Fruit fly (Drosophila melanogaster) whole organism, larva: ENCODE results near the gene Argl.

ENCODE experiments used
- noc ChIP-seq: fragments of 200-800 bp; sonication (Bioruptor generic); optimal IDR thresholded peaks from 3 replicates; lab custom pipeline; 2019; ENCODE audit warnings: missing biosample characterization, mild to moderate bottlenecking, missing genetic modification characterization, moderate library complexity

Gene Argl

DNA sequence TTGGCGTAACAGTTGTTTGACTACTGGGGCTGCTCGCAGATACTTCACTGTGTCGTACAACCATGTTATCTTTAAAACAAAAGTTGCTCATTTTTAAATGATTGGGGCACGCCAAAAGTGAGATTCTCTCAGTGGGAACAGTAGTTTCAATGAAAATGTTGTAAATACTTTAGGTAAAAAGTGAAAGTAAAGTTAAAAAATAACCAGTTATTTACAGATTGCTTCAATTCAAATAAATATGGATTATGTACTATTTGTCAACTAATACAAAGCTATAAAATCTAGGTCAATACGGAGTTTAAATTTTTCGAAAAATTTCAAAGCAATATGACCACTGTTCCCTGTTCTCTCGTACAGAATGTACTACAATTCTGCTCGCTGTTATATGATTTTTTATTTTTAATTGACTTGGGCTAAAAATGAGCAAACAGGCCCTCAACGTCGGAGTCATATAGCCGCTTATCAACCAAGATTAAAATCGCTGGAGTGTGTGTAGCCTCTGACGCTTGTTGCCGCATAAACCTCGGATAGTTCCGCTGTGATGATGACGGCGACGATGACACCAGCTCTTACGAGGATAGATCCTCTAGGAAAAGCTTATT, at the start of gene Argl:
Gene Argl, minus strand, starts transcription at position 370 of the 602 bp plus-strand sequence.
- TF ChIP-seq noc (tag; lab: Kevin White, UChicago), result peak; percentile 72

dm6 chr2L:8991583-8991982, 49.7 kb upstream of the Argl start, which contains the start of gene CG9555:
TSS of gene CG9555 (plus strand) at chr2L:8991735.
- no peak for TF ChIP-seq noc (tag; lab: Kevin White, UChicago)

DNA sequence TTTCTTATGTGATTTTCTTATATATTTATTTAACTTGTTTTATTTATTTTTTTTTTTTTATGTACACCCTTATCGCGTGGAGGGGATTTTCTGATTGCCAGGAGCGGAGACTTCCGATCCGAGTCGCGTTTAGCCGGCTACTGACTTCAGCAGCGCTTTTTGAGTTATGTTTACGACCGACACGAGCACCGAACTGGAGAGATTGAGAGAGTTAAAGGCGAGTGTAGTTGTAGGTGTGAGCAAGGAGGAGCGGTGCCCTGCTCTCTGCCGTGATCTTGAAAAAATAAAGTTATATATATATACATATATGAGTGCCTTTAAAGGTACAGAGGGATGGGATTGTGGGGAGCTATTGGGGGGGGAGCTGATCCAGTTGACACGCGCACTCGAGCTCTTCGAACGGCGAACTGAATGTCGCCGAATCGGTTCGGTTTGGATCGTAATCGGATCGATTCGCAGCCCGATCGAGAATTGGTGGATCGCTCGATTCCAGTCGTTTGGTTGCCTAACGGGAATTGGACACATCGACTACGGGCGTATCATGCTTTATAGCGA, 47.2 kb upstream of the Argl start, which contains the start of gene rost:
Gene rost, minus strand, starts transcription at position 503 of the 555 bp plus-strand sequence.
- TF ChIP-seq noc (tag; lab: Kevin White, UChicago), result peak; percentile 68

- peak; percentile 96 for TF ChIP-seq noc (tag; lab: Kevin White, UChicago)
Measured at dm6 chr2L:8987251-8987937, 45.5 kb upstream of the Argl start.

dm6 chr2L:8984614-8985318, 42.9 kb upstream of the Argl start, which contains the start of gene CG13101:
TSS of gene CG13101 (minus strand) at chr2L:8984872.
- TF ChIP-seq noc (tag; lab: Kevin White, UChicago), result peak; percentile 86

dm6 chr2L:8982584-8983302, 40.8 kb upstream of the Argl start:
- no peak for TF ChIP-seq noc (tag; lab: Kevin White, UChicago)

- no peak for TF ChIP-seq noc (tag; lab: Kevin White, UChicago)
Measured at dm6 chr2L:8980359-8980758, 38.5 kb upstream of the Argl start, which contains the start of gene CG18662. TSS of gene CG18662 (plus strand) at chr2L:8980659.

dm6 chr2L:8975328-8975727, 33.4 kb upstream of the Argl start, which contains the start of gene CG9541:
TSS of gene CG9541 (minus strand) at chr2L:8975428.
- TF ChIP-seq noc (tag; lab: Kevin White, UChicago), result no peak

dm6 chr2L:8974506-8974905, 32.6 kb upstream of the Argl start:
- no peak for TF ChIP-seq noc (tag; lab: Kevin White, UChicago)

DNA sequence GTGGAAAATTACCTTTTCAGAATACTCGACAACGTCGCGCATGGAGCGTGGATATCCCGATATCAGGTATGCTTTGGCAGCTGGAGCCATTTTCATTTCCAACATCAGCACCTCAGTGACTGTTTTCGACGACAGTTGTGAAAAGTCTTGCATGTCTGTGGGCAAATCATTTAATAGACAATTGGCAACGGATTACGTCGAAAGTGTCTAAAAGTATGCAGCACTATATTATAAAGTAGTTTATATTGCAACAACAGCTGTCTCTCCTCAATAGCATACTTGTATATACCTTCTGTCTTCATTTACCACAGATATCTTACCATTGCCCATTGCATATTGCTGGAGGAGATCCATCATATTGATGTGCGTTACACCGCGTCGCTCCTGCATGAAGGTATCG, 31.0 kb upstream of the Argl start:
- no peak for TF ChIP-seq noc (tag; lab: Kevin White, UChicago)

dm6 chr2L:8967235-8967634, 25.3 kb upstream of the Argl start, which contains the start of gene CG18088:
TSS of gene CG18088 (plus strand) at chr2L:8967535.
- no peak for TF ChIP-seq noc (tag; lab: Kevin White, UChicago)

dm6 chr2L:8964657-8965056, 22.8 kb upstream of the Argl start, which contains the start of gene CG32984:
TSS of gene CG32984 (plus strand) at chr2L:8964957.
- no peak for TF ChIP-seq noc (tag; lab: Kevin White, UChicago)

DNA sequence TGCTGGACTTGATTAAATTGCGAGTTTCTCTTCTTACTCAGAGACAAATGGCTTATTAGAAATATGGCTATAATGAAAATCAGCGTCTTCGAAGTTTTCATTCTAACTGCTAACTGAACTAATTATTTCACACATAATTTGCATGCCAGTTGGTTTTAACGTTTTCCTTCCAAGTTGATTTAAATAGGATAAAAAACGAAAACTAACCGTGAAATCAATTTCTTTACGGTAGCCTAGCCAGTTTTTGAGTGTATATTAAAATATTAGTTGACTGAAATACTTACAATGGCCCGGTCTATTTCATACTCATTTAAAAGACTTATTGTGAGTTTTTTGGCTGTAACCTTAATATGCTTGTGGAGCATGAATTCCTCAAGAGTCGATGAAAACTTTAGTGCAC, 20.3 kb upstream of the Argl start, which contains the start of the genes CG9525 and CG32985:
Gene CG9525, minus strand, starts transcription at position 101 of the 400 bp plus-strand sequence.
Gene CG32985, plus strand, starts transcription at position 280 of the 400 bp plus-strand sequence.
- TF ChIP-seq noc (tag; lab: Kevin White, UChicago), result no peak

- TF ChIP-seq noc (tag; lab: Kevin White, UChicago), result peak; percentile 85
Measured at dm6 chr2L:8959001-8959461, 17.1 kb upstream of the Argl start, which contains the start of gene CG31886. TSS of gene CG31886 (minus strand) at chr2L:8959051.
